Fruit fly (Drosophila melanogaster) whole organism, embryonic: Measurements from ENCODE around the gene CG6959.

Experiments
- Atf3 ChIP-seq: fragments of 200-800 bp; sonication (Bioruptor generic); optimal IDR thresholded peaks from 3 replicates; lab custom pipeline; 2016; ENCODE audit warnings: missing biosample characterization, missing genetic modification characterization
- B-H2 ChIP-seq: fragments of 200-800 bp; sonication (Bioruptor generic); optimal IDR thresholded peaks from 2 replicates; lab custom pipeline; 2018; ENCODE audit warnings: missing biosample characterization, mild to moderate bottlenecking, missing genetic modification characterization
- Bdp1 ChIP-seq: fragments of 200-800 bp; sonication (Bioruptor generic); optimal IDR thresholded peaks from 3 replicates; lab custom pipeline; 2016; ENCODE audit warnings: missing biosample characterization, missing genetic modification characterization
- CG11456 ChIP-seq: fragments of 200-800 bp; sonication (Bioruptor generic); IDR thresholded peaks from 3 replicates; pipeline ENCODE4 v1.3.6; 2022; ENCODE audit warnings: missing biosample characterization, missing genetic modification characterization
- CG13624 ChIP-seq: fragments of 200-800 bp; sonication (Bioruptor generic); optimal IDR thresholded peaks from 2 replicates; lab custom pipeline; 2016; ENCODE audit warnings: missing biosample characterization, missing genetic modification characterization
- CG14965 ChIP-seq: fragments of 200-800 bp; sonication (Bioruptor generic); optimal IDR thresholded peaks from 2 replicates; lab custom pipeline; 2016; ENCODE audit warnings: missing biosample characterization, missing genetic modification characterization, borderline replicate concordance
- CG17802 ChIP-seq: fragments of 200-800 bp; sonication (Bioruptor generic); optimal IDR thresholded peaks from 2 replicates; lab custom pipeline; 2018; ENCODE audit warnings: missing biosample characterization, mild to moderate bottlenecking, missing genetic modification characterization, moderate library complexity
- CG2120 ChIP-seq: fragments of 200-800 bp; sonication (Bioruptor generic); optimal IDR thresholded peaks from 3 replicates; lab custom pipeline; 2016; ENCODE audit warnings: missing biosample characterization, missing genetic modification characterization
- CG2129 ChIP-seq: fragments of 200-800 bp; sonication (Bioruptor generic); IDR thresholded peaks from 2 replicates; pipeline ENCODE4 v1.3.6; 2022; ENCODE audit warnings: missing biosample characterization, missing genetic modification characterization; ENCODE audit not compliant: partially characterized antibody
- CG2712 ChIP-seq: fragments of 200-800 bp; optimal IDR thresholded peaks from 3 replicates; lab custom pipeline; 2019; ENCODE audit warnings: missing biosample characterization, mild to moderate bottlenecking, missing genetic modification characterization, moderate library complexity
- CG31365 ChIP-seq: fragments of 200-800 bp; sonication (Bioruptor generic); optimal IDR thresholded peaks from 2 replicates; lab custom pipeline; 2018; ENCODE audit warnings: missing biosample characterization, mild to moderate bottlenecking, missing genetic modification characterization
- CG32772 ChIP-seq: fragments of 200-800 bp; sonication (Bioruptor generic); IDR thresholded peaks from 2 replicates; pipeline ENCODE4 v1.3.6; 2022; ENCODE audit warnings: missing biosample characterization, missing genetic modification characterization
- CG34224 ChIP-seq: fragments of 200-800 bp; sonication (Bioruptor generic); IDR thresholded peaks from 3 replicates; pipeline ENCODE4 v1.3.6; 2022; ENCODE audit warnings: missing biosample characterization, missing genetic modification characterization; ENCODE audit not compliant: partially characterized antibody
- CG3838 ChIP-seq: fragments of 200-800 bp; sonication (Bioruptor generic); optimal IDR thresholded peaks from 3 replicates; lab custom pipeline; 2016; ENCODE audit warnings: missing biosample characterization, missing genetic modification characterization
- CG4617 ChIP-seq: fragments of 200-800 bp; sonication (Bioruptor generic); optimal IDR thresholded peaks from 3 replicates; lab custom pipeline; 2016; ENCODE audit warnings: missing biosample characterization, missing genetic modification characterization, borderline replicate concordance
- CG7357 ChIP-seq: fragments of 200-800 bp; sonication (Bioruptor generic); IDR thresholded peaks from 3 replicates; pipeline ENCODE4 v1.3.6; 2022; ENCODE audit warnings: missing biosample characterization, missing genetic modification characterization
- CG8478 ChIP-seq: fragments of >200 bp; optimal IDR thresholded peaks from 2 replicates; lab custom pipeline; 2018
- Dad ChIP-seq: fragments of 200-800 bp; sonication (Bioruptor generic); optimal IDR thresholded peaks from 3 replicates; lab custom pipeline; 2016; ENCODE audit warnings: missing biosample characterization, missing genetic modification characterization
- Dbx ChIP-seq: fragments of 200-800 bp; sonication (Bioruptor generic); IDR thresholded peaks from 3 replicates; pipeline ENCODE4 v1.3.6; 2022; ENCODE audit warnings: missing biosample characterization, missing genetic modification characterization
- Doc2 ChIP-seq: fragments of 200-800 bp; sonication (Bioruptor generic); IDR thresholded peaks from 2 replicates; pipeline ENCODE4 v1.3.6; 2022; ENCODE audit warnings: missing biosample characterization, missing genetic modification characterization
- Gug ChIP-seq: fragments of 200-800 bp; sonication (Bioruptor generic); IDR thresholded peaks from 4 replicates; pipeline ENCODE4 v1.3.6; 2022; ENCODE audit warnings: missing biosample characterization, missing genetic modification characterization
- HmgZ ChIP-seq: fragments of 200-800 bp; sonication (Bioruptor generic); optimal IDR thresholded peaks from 2 replicates; lab custom pipeline; 2018; ENCODE audit warnings: missing biosample characterization, mild to moderate bottlenecking, missing genetic modification characterization
- Nf-YC ChIP-seq: fragments of 200-800 bp; optimal IDR thresholded peaks from 3 replicates; lab custom pipeline; 2019; ENCODE audit warnings: missing biosample characterization, mild to moderate bottlenecking, missing genetic modification characterization, moderate library complexity
- Ravus ChIP-seq: fragments of 200-800 bp; sonication (Bioruptor generic); IDR thresholded peaks from 2 replicates; pipeline ENCODE4 v1.3.6; 2022; ENCODE audit warnings: missing biosample characterization, missing genetic modification characterization
- Side ChIP-seq: fragments of 200-800 bp; sonication (Bioruptor generic); optimal IDR thresholded peaks from 2 replicates; lab custom pipeline; 2016; ENCODE audit warnings: missing biosample characterization, missing genetic modification characterization
- YL-1 ChIP-seq: fragments of 200-800 bp; sonication (Bioruptor generic); optimal IDR thresholded peaks from 3 replicates; lab custom pipeline; 2017; ENCODE audit warnings: missing biosample characterization, mild to moderate bottlenecking, missing genetic modification characterization
- bab2 ChIP-seq: fragments of 200-800 bp; sonication (Bioruptor generic); optimal IDR thresholded peaks from 2 replicates; lab custom pipeline; 2016; ENCODE audit warnings: missing biosample characterization, missing genetic modification characterization
- cad ChIP-seq: fragments of >200 bp; optimal IDR thresholded peaks from 2 replicates; lab custom pipeline; 2017; ENCODE audit warnings: missing biosample characterization, missing genetic modification characterization
- cato ChIP-seq: fragments of 200-800 bp; sonication (Bioruptor generic); optimal IDR thresholded peaks from 2 replicates; lab custom pipeline; 2016; ENCODE audit warnings: missing biosample characterization, missing genetic modification characterization, borderline replicate concordance
- croc ChIP-seq: fragments of 200-800 bp; sonication (Bioruptor generic); conservative IDR thresholded peaks from 3 replicates; pipeline ENCODE4 v1.3.6; 2022; ENCODE audit warnings: missing biosample characterization, missing genetic modification characterization
- crp ChIP-seq, 2 experiments: fragments of 200-800 bp; sonication (Bioruptor generic); optimal IDR thresholded peaks; 2 replicates in 1 of 2; 3 replicates in 1 of 2; lab custom pipeline; 2017; ENCODE audit warnings: missing biosample characterization in 2 of 2, missing genetic modification characterization in 2 of 2, mild to moderate bottlenecking in 1 of 2, moderate library complexity in 1 of 2
- en ChIP-seq: fragments of 200-800 bp; sonication (Bioruptor generic); optimal IDR thresholded peaks from 2 replicates; lab custom pipeline; 2016; ENCODE audit warnings: missing biosample characterization, missing genetic modification characterization
- eve ChIP-seq, 2 experiments: fragments of >200 bp; optimal IDR thresholded peaks; 2 replicates each; lab custom pipeline; 2017; ENCODE audit warnings: missing biosample characterization in 2 of 2, missing genetic modification characterization in 2 of 2
- grau ChIP-seq: fragments of 200-800 bp; optimal IDR thresholded peaks from 3 replicates; lab custom pipeline; 2019; ENCODE audit warnings: missing biosample characterization, mild to moderate bottlenecking, missing genetic modification characterization, moderate library complexity
- inv ChIP-seq: fragments of 200-800 bp; sonication (Bioruptor generic); IDR thresholded peaks from 2 replicates; pipeline ENCODE4 v1.3.6; 2022; ENCODE audit warnings: missing biosample characterization, missing genetic modification characterization; ENCODE audit not compliant: partially characterized antibody
- lmd ChIP-seq: fragments of 200-800 bp; sonication (Bioruptor generic); IDR thresholded peaks from 2 replicates; pipeline ENCODE4 v1.3.6; 2022; ENCODE audit warnings: missing biosample characterization, missing genetic modification characterization
- mirr ChIP-seq: fragments of 200-800 bp; sonication (Bioruptor generic); optimal IDR thresholded peaks from 3 replicates; lab custom pipeline; 2018; ENCODE audit warnings: missing biosample characterization, mild to moderate bottlenecking, missing genetic modification characterization
- nerfin-2 ChIP-seq: fragments of 200-800 bp; sonication (Bioruptor generic); IDR thresholded peaks from 2 replicates; pipeline ENCODE4 v1.3.6; 2022; ENCODE audit warnings: missing biosample characterization, missing genetic modification characterization; ENCODE audit not compliant: partially characterized antibody
- nmo ChIP-seq: fragments of 200-800 bp; sonication (Bioruptor generic); optimal IDR thresholded peaks from 2 replicates; lab custom pipeline; 2018; ENCODE audit warnings: missing biosample characterization, mild to moderate bottlenecking, missing genetic modification characterization, moderate library complexity
- peb ChIP-seq: fragments of 200-800 bp; sonication (Bioruptor generic); IDR thresholded peaks from 2 replicates; pipeline ENCODE4 v1.3.6; 2022; ENCODE audit warnings: missing biosample characterization, missing genetic modification characterization
- phol ChIP-seq: fragments of 200-800 bp; sonication (Bioruptor generic); optimal IDR thresholded peaks from 3 replicates; lab custom pipeline; 2018; ENCODE audit warnings: missing biosample characterization, mild to moderate bottlenecking, missing genetic modification characterization, moderate library complexity
- pzg ChIP-seq: fragments of 200-800 bp; sonication (Bioruptor generic); optimal IDR thresholded peaks from 3 replicates; lab custom pipeline; 2018; ENCODE audit warnings: missing biosample characterization, mild to moderate bottlenecking, missing genetic modification characterization, moderate library complexity
- seq ChIP-seq: fragments of 200-800 bp; sonication (Bioruptor generic); IDR thresholded peaks from 2 replicates; pipeline ENCODE4 v1.3.6; 2022; ENCODE audit warnings: missing biosample characterization, missing genetic modification characterization
- slbo ChIP-seq: fragments of 200-800 bp; sonication (Bioruptor generic); IDR thresholded peaks from 2 replicates; pipeline ENCODE4 v1.3.6; 2022; ENCODE audit warnings: missing biosample characterization, missing genetic modification characterization
- slp2 ChIP-seq: fragments of 200-800 bp; sonication (Bioruptor generic); optimal IDR thresholded peaks from 2 replicates; lab custom pipeline; 2016; ENCODE audit warnings: missing biosample characterization, missing genetic modification characterization
- sqz ChIP-seq: fragments of 200-800 bp; sonication (Bioruptor generic); optimal IDR thresholded peaks from 3 replicates; lab custom pipeline; 2018; ENCODE audit warnings: missing biosample characterization, mild to moderate bottlenecking, missing genetic modification characterization
- stwl ChIP-seq: fragments of 200-800 bp; sonication (Bioruptor generic); optimal IDR thresholded peaks from 3 replicates; lab custom pipeline; 2018; ENCODE audit warnings: missing biosample characterization, mild to moderate bottlenecking, missing genetic modification characterization, moderate library complexity
- sug ChIP-seq: fragments of 200-800 bp; optimal IDR thresholded peaks from 2 replicates; lab custom pipeline; 2019; ENCODE audit warnings: missing biosample characterization, mild to moderate bottlenecking, missing genetic modification characterization, moderate library complexity
- tgo ChIP-seq: fragments of 200-800 bp; sonication (Bioruptor generic); IDR thresholded peaks from 3 replicates; pipeline ENCODE4 v1.3.6; 2022; ENCODE audit warnings: missing biosample characterization, missing genetic modification characterization
- wdn ChIP-seq: fragments of 200-800 bp; sonication (Bioruptor generic); IDR thresholded peaks from 2 replicates; pipeline ENCODE4 v1.3.6; 2022; ENCODE audit warnings: missing biosample characterization, missing genetic modification characterization
- z ChIP-seq: fragments of 200-800 bp; sonication (Bioruptor generic); IDR thresholded peaks from 3 replicates; pipeline ENCODE4 v1.3.6; 2022; ENCODE audit warnings: missing biosample characterization, missing genetic modification characterization
- zen2 ChIP-seq: fragments of 200-800 bp; sonication (Bioruptor generic); IDR thresholded peaks from 3 replicates; pipeline ENCODE4 v1.3.6; 2022; ENCODE audit warnings: missing biosample characterization, missing genetic modification characterization; ENCODE audit not compliant: partially characterized antibody

The CG6959 gene

dm6 chr3R:11796780-11797179 is 72.5 kb downstream of the CG6959 start, which contains the start of gene Sbf (continued):
- TF ChIP-seq phol (tag; lab: Kevin White, UChicago) (peak; percentile 36), CG2120 (peak; percentile 34), inv (GFP tag; lab: Robert Waterston, UW) (peak; percentile 65), CG34224 (GFP tag; lab: Robert Waterston, UW) (peak; percentile 91), B-H2 (peak; percentile 57), stwl (tag; lab: Kevin White, UChicago) (peak; percentile 79), CG4617 (peak; percentile 76), Dbx (0 out of 3 replicates have a peak, but pooled peaks have one; percentile 13), nmo (GFP tag; lab: Kevin White, UChicago) (peak; percentile 39), zen2 (GFP tag; lab: Robert Waterston, UW) (peak; percentile 66; the same call in 2 of the 3 replicates), CG32772 (GFP tag; lab: Robert Waterston, UW) (no peak), CG3838 (GFP tag; lab: Kevin White, UChicago) (no peak), crp (GFP tag; optimal IDR thresholded peaks at IDR 0.05; lab: Kevin White, UChicago) (peak; percentile 80 to 98), lmd (no peak), Bdp1 (GFP tag; lab: Kevin White, UChicago) (peak; percentile 9), Dad (no peak), Doc2 (no peak), YL-1 (GFP tag; lab: Kevin White, UChicago) (peak; percentile 94), CG2129 (GFP tag; lab: Robert Waterston, UW) (peak; percentile 68), CG7357 (GFP tag; lab: Robert Waterston, UW) (no peak), tgo (GFP tag; lab: Robert Waterston, UW) (no peak), nerfin-2 (GFP tag; lab: Robert Waterston, UW) (peak; percentile 44), CG17802 (no peak)

dm6 chr3R:11786695-11787226 is 82.5 kb downstream of the CG6959 start, which contains the start of the genes prd1 and HisCl1:
Gene prd1, minus strand, starts transcription at chr3R:11787014.
Gene HisCl1, plus strand, starts transcription at chr3R:11787176.
- TF ChIP-seq CG8478 (no peak), Nf-YC (tag; lab: Kevin White, UChicago) (no peak), slp2 (GFP tag; lab: Kevin White, UChicago) (peak; percentile 57), sug (tag; lab: Kevin White, UChicago) (no peak), slbo (GFP tag; lab: Robert Waterston, UW) (peak; percentile 76), CG2712 (tag; lab: Kevin White, UChicago) (no peak), croc (GFP tag; lab: Robert Waterston, UW) (peak; percentile 55), wdn (GFP tag; lab: Robert Waterston, UW) (no peak), en (GFP tag; lab: Kevin White, UChicago) (peak; percentile 37), seq (GFP tag; lab: Robert Waterston, UW) (no peak), mirr (peak; percentile 34), CG13624 (GFP tag; lab: Kevin White, UChicago) (peak; percentile 74), sqz (GFP tag; lab: Kevin White, UChicago) (peak; percentile 81), Side (GFP tag; lab: Kevin White, UChicago) (peak; percentile 27), CG11456 (GFP tag; lab: Robert Waterston, UW) (peak; percentile 80), bab2 (GFP tag; lab: Kevin White, UChicago) (peak; percentile 50), Ravus (GFP tag; lab: Robert Waterston, UW) (no peak), Atf3 (GFP tag; lab: Kevin White, UChicago) (peak; percentile 53), cato (GFP tag; lab: Kevin White, UChicago) (no peak), grau (tag; lab: Kevin White, UChicago) (no peak), HmgZ (tag; lab: Kevin White, UChicago) (peak; percentile 69), Gug (peak; percentile 37; the same call in 1 of the 4 replicates), z (GFP tag; lab: Robert Waterston, UW) (no peak), CG31365 (tag; lab: Kevin White, UChicago) (no peak), CG14965 (GFP tag; lab: Kevin White, UChicago) (no peak), pzg (GFP tag; lab: Kevin White, UChicago) (peak; percentile 69), cad (GFP tag; lab: Kevin White, UChicago) (no peak), peb (GFP tag; lab: Robert Waterston, UW) (peak; percentile 39; the same call in 1 of the 2 replicates), eve (GFP tag; optimal IDR thresholded peaks at IDR 0.05; lab: Kevin White, UChicago) (no peak)
